Worm (Caenorhabditis elegans) whole organism, L1 larva: ENCODE results near the gene irld-25.

Experiments
- C04F5.9 ChIP-seq: sonication (generic microtip); optimal IDR thresholded peaks from 2 replicates; lab custom pipeline; 2016; ENCODE audit warnings: missing genetic modification characterization, missing compliant biosample characterization
- ama-1 ChIP-seq: fragments of 150-350 bp; optimal IDR thresholded peaks from 2 replicates; lab custom pipeline; 2014
- ceh-63 ChIP-seq: fragments of 200-800 bp; sonication (Bioruptor generic); optimal IDR thresholded peaks from 2 replicates; lab custom pipeline; 2018; ENCODE audit warnings: mild to moderate bottlenecking, missing genetic modification characterization, missing compliant biosample characterization
- ceh-8 ChIP-seq: fragments of 200-800 bp; sonication (Bioruptor generic); optimal IDR thresholded peaks from 2 replicates; lab custom pipeline; 2018; ENCODE audit warnings: mild to moderate bottlenecking, missing genetic modification characterization, moderate library complexity, missing compliant biosample characterization
- ces-1 ChIP-seq: fragments of 150-350 bp; optimal IDR thresholded peaks from 2 replicates; lab custom pipeline; 2014; ENCODE audit warnings: missing biosample characterization, missing genetic modification reagents, missing genetic modification characterization
- dsc-1 ChIP-seq: sonication (generic microtip); optimal IDR thresholded peaks from 2 replicates; lab custom pipeline; 2016; ENCODE audit warnings: mild to moderate bottlenecking, missing genetic modification characterization, missing compliant biosample characterization
- efl-1 ChIP-seq, 4 experiments: fragments of 150-350 bp; optimal IDR thresholded peaks in 3 of 4; peaks in 1 of 4; 1 replicate in 1 of 4; 2 replicates in 3 of 4; lab custom pipeline; 2014; ENCODE audit warnings: missing biosample characterization in 2 of 4, missing genetic modification characterization in 2 of 4, missing genetic modification reagents in 2 of 4
- efl-3 ChIP-seq: fragments of 200-800 bp; sonication (Bioruptor generic); optimal IDR thresholded peaks from 2 replicates; lab custom pipeline; 2018; ENCODE audit warnings: mild to moderate bottlenecking, missing genetic modification characterization, missing compliant biosample characterization
- elt-2 ChIP-seq: sonication (generic microtip); optimal IDR thresholded peaks from 2 replicates; lab custom pipeline; 2016; ENCODE audit warnings: missing genetic modification characterization, mild to moderate bottlenecking, inconsistent platforms, missing compliant biosample characterization, missing genetic modification reagents
- ets-5 ChIP-seq: fragments of 200-800 bp; sonication (Bioruptor generic); IDR thresholded peaks from 2 replicates; pipeline ENCODE4 v1.3.6; 2022; ENCODE audit warnings: missing genetic modification characterization, missing compliant biosample characterization
- fkh-10 ChIP-seq: sonication (generic microtip); optimal IDR thresholded peaks from 2 replicates; lab custom pipeline; 2017; ENCODE audit warnings: missing biosample characterization, missing genetic modification reagents, missing genetic modification characterization
- fkh-4 ChIP-seq: sonication (generic microtip); optimal IDR thresholded peaks from 2 replicates; lab custom pipeline; 2016; ENCODE audit warnings: missing compliant biosample characterization, missing genetic modification characterization, borderline replicate concordance
- fkh-8 ChIP-seq: sonication (generic microtip); optimal IDR thresholded peaks from 2 replicates; lab custom pipeline; 2016; ENCODE audit warnings: mild to moderate bottlenecking, missing genetic modification characterization, missing compliant biosample characterization
- fos-1 ChIP-seq: fragments of 150-350 bp; optimal IDR thresholded peaks from 2 replicates; lab custom pipeline; 2014; ENCODE audit warnings: missing biosample characterization, missing genetic modification characterization
- hlh-4 ChIP-seq: sonication (generic microtip); optimal IDR thresholded peaks from 2 replicates; lab custom pipeline; 2016; ENCODE audit warnings: mild to moderate bottlenecking, missing genetic modification characterization, missing compliant biosample characterization
- jun-1 ChIP-seq: fragments of 150-350 bp; optimal IDR thresholded peaks from 2 replicates; lab custom pipeline; 2014; ENCODE audit warnings: missing biosample characterization, missing genetic modification reagents, missing genetic modification characterization
- lin-13 ChIP-seq: fragments of 150-350 bp; optimal IDR thresholded peaks from 2 replicates; lab custom pipeline; 2014; ENCODE audit warnings: missing biosample characterization, missing genetic modification reagents, missing genetic modification characterization
- lin-14 ChIP-seq: fragments of 200-800 bp; sonication (Bioruptor generic); optimal IDR thresholded peaks from 2 replicates; lab custom pipeline; 2018; ENCODE audit warnings: mild to moderate bottlenecking, missing genetic modification characterization, moderate library complexity, missing compliant biosample characterization
- lin-35 ChIP-seq, 2 experiments: fragments of 150-350 bp; optimal IDR thresholded peaks; 2 replicates each; lab custom pipeline; 2014; ENCODE audit warnings: missing biosample characterization in 2 of 2, missing genetic modification characterization in 2 of 2, missing genetic modification reagents in 2 of 2
- mep-1 ChIP-seq: fragments of 150-350 bp; optimal IDR thresholded peaks from 2 replicates; lab custom pipeline; 2014; ENCODE audit warnings: missing biosample characterization, missing genetic modification characterization
- nhr-11 ChIP-seq: fragments of 150-350 bp; optimal IDR thresholded peaks from 2 replicates; lab custom pipeline; 2014; ENCODE audit warnings: missing biosample characterization, missing genetic modification characterization
- nhr-19 ChIP-seq: fragments of 200-800 bp; sonication (Bioruptor generic); conservative IDR thresholded peaks from 2 replicates; pipeline ENCODE4 v1.3.6; 2022; ENCODE audit warnings: missing genetic modification characterization, missing compliant biosample characterization
- nhr-237 ChIP-seq: fragments of 150-350 bp; optimal IDR thresholded peaks from 2 replicates; lab custom pipeline; 2014; ENCODE audit warnings: missing biosample characterization, missing genetic modification characterization
- nhr-47 ChIP-seq: sonication (generic microtip); optimal IDR thresholded peaks from 2 replicates; lab custom pipeline; 2016; ENCODE audit warnings: mild to moderate bottlenecking, missing genetic modification characterization, moderate library complexity, missing compliant biosample characterization
- nhr-71 ChIP-seq: sonication (generic microtip); optimal IDR thresholded peaks from 2 replicates; lab custom pipeline; 2016; ENCODE audit warnings: mild to moderate bottlenecking, missing genetic modification characterization, moderate library complexity, missing compliant biosample characterization
- nhr-76 ChIP-seq: sonication (generic microtip); optimal IDR thresholded peaks from 2 replicates; lab custom pipeline; 2017; ENCODE audit warnings: missing biosample characterization, missing genetic modification characterization
- nhr-84 ChIP-seq: sonication (generic microtip); optimal IDR thresholded peaks from 2 replicates; lab custom pipeline; 2017; ENCODE audit warnings: missing biosample characterization, missing genetic modification characterization
- pag-3 ChIP-seq: sonication (generic microtip); optimal IDR thresholded peaks from 2 replicates; lab custom pipeline; 2017; ENCODE audit warnings: missing genetic modification characterization, mild to moderate bottlenecking, missing compliant biosample characterization, antibody characterized with exemption, borderline replicate concordance; ENCODE audit not compliant: insufficient read depth
- skn-1 ChIP-seq: fragments of 150-350 bp; optimal IDR thresholded peaks from 2 replicates; lab custom pipeline; 2014; ENCODE audit warnings: missing biosample characterization, missing genetic modification characterization
- snpc-4 ChIP-seq: fragments of 150-350 bp; optimal IDR thresholded peaks from 2 replicates; lab custom pipeline; 2014; ENCODE audit warnings: missing biosample characterization, missing genetic modification characterization
- snu-23 ChIP-seq: sonication (generic microtip); optimal IDR thresholded peaks from 2 replicates; lab custom pipeline; 2016; ENCODE audit warnings: missing genetic modification characterization, missing compliant biosample characterization
- sox-4 ChIP-seq: sonication (generic microtip); optimal IDR thresholded peaks from 2 replicates; lab custom pipeline; 2016; ENCODE audit warnings: missing genetic modification characterization, missing compliant biosample characterization
- swsn-7 ChIP-seq: sonication (generic microtip); optimal IDR thresholded peaks from 2 replicates; lab custom pipeline; 2016; ENCODE audit warnings: missing genetic modification characterization, missing compliant biosample characterization
- tbx-2 ChIP-seq: sonication (generic microtip); optimal IDR thresholded peaks from 2 replicates; lab custom pipeline; 2016; ENCODE audit warnings: missing genetic modification characterization, missing compliant biosample characterization
- xbp-1 ChIP-seq: sonication (generic microtip); optimal IDR thresholded peaks from 2 replicates; lab custom pipeline; 2016; ENCODE audit warnings: missing genetic modification characterization, missing compliant biosample characterization
- zag-1 ChIP-seq: fragments of 150-350 bp; optimal IDR thresholded peaks from 2 replicates; lab custom pipeline; 2014; ENCODE audit warnings: missing biosample characterization, missing genetic modification characterization
- ztf-4 ChIP-seq: fragments of 150-350 bp; optimal IDR thresholded peaks from 2 replicates; lab custom pipeline; 2014; ENCODE audit warnings: missing biosample characterization, missing genetic modification characterization

The irld-25 gene

ce11 chrV:15221330-15221729, at the start of gene irld-25:
irld-25 (plus strand) TSS chrV:15221630.
- no peak for TF ChIP-seq snpc-4 (tag; lab: Kevin White, UChicago)
- no peak for TF ChIP-seq ets-5 (GFP tag; lab: Robert Waterston, UW)
- TF ChIP-seq fkh-4 (tag; lab: Kevin White, UChicago), result no peak
- TF ChIP-seq nhr-71 (tag; lab: Kevin White, UChicago), result no peak
- TF ChIP-seq skn-1, result no peak
- no peak for TF ChIP-seq jun-1 (tag; lab: Kevin White, UChicago)
- TF ChIP-seq sox-4 (tag; lab: Kevin White, UChicago), result no peak
- no peak for TF ChIP-seq snu-23 (GFP tag; lab: Kevin White, UChicago)
- TF ChIP-seq nhr-19, result no peak

- TF ChIP-seq snpc-4 (tag; lab: Kevin White, UChicago) (no peak), tbx-2 (tag; lab: Kevin White, UChicago) (no peak), xbp-1 (tag; lab: Kevin White, UChicago) (no peak), lin-13 (GFP tag; lab: Kevin White, UChicago) (no peak), ama-1 (lab: Kevin White, UChicago) (no peak), lin-35 (GFP tag; optimal IDR thresholded peaks at IDR 0.05; lab: Kevin White, UChicago) (no peak), C04F5.9 (tag; lab: Kevin White, UChicago) (no peak), ces-1 (no peak), nhr-237 (tag; lab: Kevin White, UChicago) (no peak), swsn-7 (no peak), snu-23 (GFP tag; lab: Kevin White, UChicago) (no peak), zag-1 (tag; lab: Kevin White, UChicago) (no peak), nhr-76 (tag; lab: Kevin White, UChicago) (no peak), fkh-10 (GFP tag; lab: Kevin White, UChicago) (no peak), efl-1 (optimal IDR thresholded peaks at IDR 0.05; lab: Kevin White, UChicago) (no peak), efl-1 (GFP tag; optimal IDR thresholded peaks at IDR 0.05 in 1 of 2; lab: Kevin White, UChicago) (no peak), elt-2 (tag; lab: Kevin White, UChicago) (no peak), mep-1 (tag; lab: Kevin White, UChicago) (no peak), nhr-71 (tag; lab: Kevin White, UChicago) (no peak)
Observed at ce11 chrV:15175459-15175858, 46.0 kb upstream of the irld-25 start, which contains the start of gene clec-47. clec-47 (plus strand) TSS chrV:15175759.

DNA sequence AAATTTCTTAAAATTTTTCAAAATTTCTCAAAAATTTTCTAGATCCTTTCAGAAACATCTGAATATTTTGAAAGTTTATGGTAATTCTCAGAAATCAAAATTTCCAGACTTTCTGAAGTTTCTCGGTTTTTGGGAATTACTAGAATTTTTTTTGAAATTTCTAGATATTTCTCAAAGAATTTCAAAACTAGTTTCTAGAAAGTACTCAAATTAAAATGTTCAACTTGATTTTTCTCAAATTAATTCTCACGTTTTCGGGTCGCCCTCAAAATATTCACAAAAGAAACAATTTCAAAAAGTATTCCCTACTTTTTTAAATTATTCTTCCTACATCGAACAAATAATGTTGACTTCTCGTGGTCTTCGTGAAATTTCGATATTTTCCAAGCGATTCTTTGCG, 41.7 kb upstream of the irld-25 start, which contains the start of gene T09F5.10:
TSS of gene T09F5.10 (plus strand) at position 301 of the 400 bp plus-strand sequence.
- TF ChIP-seq efl-3 (no peak), nhr-11 (tag; lab: Kevin White, UChicago) (no peak), lin-14 (GFP tag; lab: Kevin White, UChicago) (no peak), pag-3 (tag; lab: Kevin White, UChicago) (no peak), ceh-63 (GFP tag; lab: Kevin White, UChicago) (no peak), fkh-8 (no peak), lin-13 (GFP tag; lab: Kevin White, UChicago) (no peak), fos-1 (tag; lab: Kevin White, UChicago) (no peak), sox-4 (tag; lab: Kevin White, UChicago) (no peak)

ce11 chrV:15181899-15182298, 39.5 kb upstream of the irld-25 start:
- TF ChIP-seq nhr-71 (tag; lab: Kevin White, UChicago), result peak; percentile 59
- TF ChIP-seq nhr-84 (tag; lab: Kevin White, UChicago), result no peak
- peak; percentile 54 for TF ChIP-seq hlh-4 (tag; lab: Kevin White, UChicago)
- TF ChIP-seq dsc-1 (tag; lab: Kevin White, UChicago), result no peak
- peak; percentile 13 for TF ChIP-seq nhr-11 (tag; lab: Kevin White, UChicago)
- peak; percentile 58 for TF ChIP-seq fkh-8
- TF ChIP-seq ceh-8 (GFP tag; lab: Kevin White, UChicago), result no peak
- TF ChIP-seq nhr-47, result peak; percentile 62
- no peak for TF ChIP-seq ztf-4 (tag; lab: Kevin White, UChicago)
- TF ChIP-seq, all 84 proteins: peak for 5
